Fruit fly (Drosophila melanogaster) whole organism, embryonic: ENCODE data around the gene Pa1.

Source experiments
- Ada2b ChIP-seq: fragments of 200-800 bp; sonication (Bioruptor generic); IDR thresholded peaks from 2 replicates; pipeline ENCODE4 v1.3.6; 2022; ENCODE audit warnings: missing biosample characterization, missing genetic modification characterization
- Awh ChIP-seq: fragments of 200-800 bp; sonication (Bioruptor generic); IDR thresholded peaks from 2 replicates; pipeline ENCODE4, ENCODE4 v1.3.6; 2022; ENCODE audit warnings: missing biosample characterization, missing genetic modification characterization
- BtbVII ChIP-seq: fragments of 200-800 bp; sonication (Bioruptor generic); optimal IDR thresholded peaks from 3 replicates; lab custom pipeline; 2017; ENCODE audit warnings: missing biosample characterization, mild to moderate bottlenecking, missing genetic modification characterization
- CG10147 ChIP-seq: fragments of 200-800 bp; sonication (Bioruptor generic); optimal IDR thresholded peaks from 2 replicates; lab custom pipeline; 2019; ENCODE audit warnings: missing biosample characterization, mild to moderate bottlenecking, missing genetic modification characterization, moderate library complexity
- CG10209 ChIP-seq: fragments of 200-800 bp; sonication (Bioruptor generic); optimal IDR thresholded peaks from 3 replicates; lab custom pipeline; 2017; ENCODE audit warnings: missing biosample characterization, mild to moderate bottlenecking, missing genetic modification characterization, missing genetic modification reagents
- CG11093 ChIP-seq: fragments of 200-800 bp; sonication (Bioruptor generic); IDR thresholded peaks from 3 replicates; pipeline ENCODE4 v1.3.6; 2022; ENCODE audit warnings: missing biosample characterization, missing genetic modification characterization
- CG11247 ChIP-seq: fragments of 200-800 bp; sonication (Bioruptor generic); IDR thresholded peaks from 2 replicates; pipeline ENCODE4 v1.3.6; 2022; ENCODE audit warnings: missing biosample characterization, missing genetic modification characterization
- CG11695 ChIP-seq: fragments of 200-800 bp; sonication (Bioruptor generic); IDR thresholded peaks from 3 replicates; pipeline ENCODE4 v1.3.6; 2022; ENCODE audit warnings: missing biosample characterization, missing genetic modification characterization
- CG1233 ChIP-seq: fragments of 200-800 bp; sonication (Bioruptor generic); optimal IDR thresholded peaks from 4 replicates; lab custom pipeline; 2018; ENCODE audit warnings: missing biosample characterization, mild to moderate bottlenecking, missing genetic modification characterization
- CG1603 ChIP-seq: fragments of 200-800 bp; sonication (Bioruptor generic); optimal IDR thresholded peaks from 2 replicates; lab custom pipeline; 2019; ENCODE audit warnings: missing biosample characterization, mild to moderate bottlenecking, missing genetic modification characterization, moderate library complexity
- CG16813 ChIP-seq: fragments of 200-800 bp; sonication (Bioruptor generic); IDR thresholded peaks from 3 replicates; pipeline ENCODE4 v1.3.6; 2022; ENCODE audit warnings: missing biosample characterization, missing genetic modification characterization; ENCODE audit not compliant: partially characterized antibody
- CG16863 ChIP-seq: fragments of 200-800 bp; sonication (Bioruptor generic); optimal IDR thresholded peaks from 3 replicates; lab custom pipeline; 2016; ENCODE audit warnings: missing biosample characterization, missing genetic modification characterization
- CG2129 ChIP-seq: fragments of 200-800 bp; sonication (Bioruptor generic); IDR thresholded peaks from 2 replicates; pipeline ENCODE4 v1.3.6; 2022; ENCODE audit warnings: missing biosample characterization, missing genetic modification characterization; ENCODE audit not compliant: partially characterized antibody
- CG2678 ChIP-seq: fragments of 200-800 bp; sonication (Bioruptor generic); optimal IDR thresholded peaks from 3 replicates; lab custom pipeline; 2019; ENCODE audit warnings: missing biosample characterization, mild to moderate bottlenecking, missing genetic modification characterization, moderate library complexity
- CG2712 ChIP-seq: fragments of 200-800 bp; optimal IDR thresholded peaks from 3 replicates; lab custom pipeline; 2019; ENCODE audit warnings: missing biosample characterization, mild to moderate bottlenecking, missing genetic modification characterization, moderate library complexity
- CG2889 ChIP-seq: fragments of 200-800 bp; sonication (Bioruptor generic); IDR thresholded peaks from 3 replicates; pipeline ENCODE4 v1.3.6; 2022; ENCODE audit warnings: missing biosample characterization, missing genetic modification characterization
- CG6813 ChIP-seq: fragments of 200-800 bp; sonication (Bioruptor generic); optimal IDR thresholded peaks from 2 replicates; lab custom pipeline; 2017; ENCODE audit warnings: missing biosample characterization, missing genetic modification characterization, mild to moderate bottlenecking, moderate library complexity, missing genetic modification reagents
- CG6854 ChIP-seq: fragments of 200-800 bp; sonication (Bioruptor generic); optimal IDR thresholded peaks from 3 replicates; lab custom pipeline; 2017; ENCODE audit warnings: missing biosample characterization, mild to moderate bottlenecking, missing genetic modification characterization
- CG7357 ChIP-seq: fragments of 200-800 bp; sonication (Bioruptor generic); IDR thresholded peaks from 3 replicates; pipeline ENCODE4 v1.3.6; 2022; ENCODE audit warnings: missing biosample characterization, missing genetic modification characterization
- CG7556 ChIP-seq: fragments of 200-800 bp; sonication (Bioruptor generic); optimal IDR thresholded peaks from 2 replicates; lab custom pipeline; 2017; ENCODE audit warnings: missing biosample characterization, mild to moderate bottlenecking, missing genetic modification characterization
- CG7839 ChIP-seq: fragments of 200-800 bp; sonication (Bioruptor generic); optimal IDR thresholded peaks from 3 replicates; lab custom pipeline; 2018; ENCODE audit warnings: missing biosample characterization, mild to moderate bottlenecking, missing genetic modification characterization, moderate library complexity
- CG8089 ChIP-seq: fragments of 200-800 bp; sonication (Bioruptor generic); optimal IDR thresholded peaks from 3 replicates; lab custom pipeline; 2016; ENCODE audit warnings: missing biosample characterization, missing genetic modification characterization
- CG8281 ChIP-seq: fragments of 200-800 bp; sonication (Bioruptor generic); optimal IDR thresholded peaks from 2 replicates; lab custom pipeline; 2018; ENCODE audit warnings: missing biosample characterization, mild to moderate bottlenecking, missing genetic modification characterization, moderate library complexity
- CG8359 ChIP-seq: fragments of 200-800 bp; sonication (Bioruptor generic); optimal IDR thresholded peaks from 2 replicates; lab custom pipeline; 2017; ENCODE audit warnings: missing biosample characterization, mild to moderate bottlenecking, missing genetic modification characterization, borderline replicate concordance
- CG9797 ChIP-seq: fragments of 200-800 bp; sonication (Bioruptor generic); optimal IDR thresholded peaks from 3 replicates; lab custom pipeline; 2018; ENCODE audit warnings: missing biosample characterization, mild to moderate bottlenecking, missing genetic modification characterization
- CTCF ChIP-seq: fragments of 200-800 bp; sonication (Bioruptor generic); optimal IDR thresholded peaks from 2 replicates; lab custom pipeline; 2017; ENCODE audit warnings: missing biosample characterization, mild to moderate bottlenecking, missing genetic modification characterization, moderate library complexity
- CkIIα-i1 ChIP-seq: fragments of 200-800 bp; sonication (Bioruptor generic); IDR thresholded peaks from 2 replicates; pipeline ENCODE4 v1.3.6; 2022; ENCODE audit warnings: missing biosample characterization, missing genetic modification characterization
- Fer1 ChIP-seq: fragments of 200-800 bp; sonication (Bioruptor generic); optimal IDR thresholded peaks from 2 replicates; lab custom pipeline; 2017; ENCODE audit warnings: missing biosample characterization, mild to moderate bottlenecking, missing genetic modification characterization
- Fer2 ChIP-seq: fragments of 200-800 bp; sonication (Bioruptor generic); optimal IDR thresholded peaks from 2 replicates; lab custom pipeline; 2018; ENCODE audit warnings: missing biosample characterization, mild to moderate bottlenecking, missing genetic modification characterization, moderate library complexity
- Fer3 ChIP-seq: fragments of 200-800 bp; sonication (Bioruptor generic); optimal IDR thresholded peaks from 2 replicates; lab custom pipeline; 2018; ENCODE audit warnings: missing biosample characterization, mild to moderate bottlenecking, missing genetic modification characterization, moderate library complexity
- H15 ChIP-seq: fragments of 200-800 bp; sonication (Bioruptor generic); IDR thresholded peaks from 3 replicates; pipeline ENCODE4 v1.3.6; 2022; ENCODE audit warnings: missing biosample characterization, missing genetic modification characterization
- Mes4 ChIP-seq: fragments of 200-800 bp; sonication (Bioruptor generic); optimal IDR thresholded peaks from 2 replicates; lab custom pipeline; 2016; ENCODE audit warnings: missing biosample characterization, missing genetic modification characterization
- Trl ChIP-seq, 3 experiments: fragments of >200 bp in 2 of 3; fragments of 200-800 bp in 1 of 3; sonication (Bioruptor generic) in 1 of 3; optimal IDR thresholded peaks; 2 replicates in 1 of 3; 3 replicates in 2 of 3; lab custom pipeline; 2016 to 2017; ENCODE audit warnings: missing biosample characterization in 1 of 3, missing genetic modification characterization in 1 of 3
- al ChIP-seq: fragments of 200-800 bp; sonication (Bioruptor generic); IDR thresholded peaks from 2 replicates; pipeline ENCODE4 v1.3.6; 2022; ENCODE audit warnings: missing biosample characterization, missing genetic modification characterization
- ato ChIP-seq: fragments of 200-800 bp; sonication (Bioruptor generic); IDR thresholded peaks from 2 replicates; pipeline ENCODE4 v1.3.6; 2022; ENCODE audit warnings: missing biosample characterization, missing genetic modification characterization; ENCODE audit not compliant: partially characterized antibody
- btn ChIP-seq: fragments of 200-800 bp; sonication (Bioruptor generic); optimal IDR thresholded peaks from 2 replicates; lab custom pipeline; 2016; ENCODE audit warnings: missing biosample characterization, missing genetic modification characterization
- crol ChIP-seq: fragments of 200-800 bp; sonication (Bioruptor generic); IDR thresholded peaks from 2 replicates; pipeline ENCODE4 v1.3.6; 2022; ENCODE audit warnings: missing biosample characterization, missing genetic modification characterization
- fru ChIP-seq: fragments of >200 bp; optimal IDR thresholded peaks from 2 replicates; lab custom pipeline; 2017
- ftz-f1 ChIP-seq: fragments of 200-800 bp; sonication (Bioruptor generic); optimal IDR thresholded peaks from 2 replicates; lab custom pipeline; 2016; ENCODE audit warnings: missing biosample characterization, missing genetic modification characterization
- lmd ChIP-seq: fragments of 200-800 bp; sonication (Bioruptor generic); IDR thresholded peaks from 2 replicates; pipeline ENCODE4 v1.3.6; 2022; ENCODE audit warnings: missing biosample characterization, missing genetic modification characterization
- lov ChIP-seq, 2 experiments: fragments of 200-800 bp in 1 of 2; fragments of >200 bp in 1 of 2; sonication (Bioruptor generic) in 1 of 2; IDR thresholded peaks in 1 of 2; optimal IDR thresholded peaks in 1 of 2; 2 replicates in 1 of 2; 3 replicates in 1 of 2; pipeline versions ENCODE4 v1.3.6 to Lab custom; 2017 to 2022; ENCODE audit warnings: missing biosample characterization in 1 of 2, missing genetic modification characterization in 1 of 2
- nau ChIP-seq: fragments of 200-800 bp; sonication (Bioruptor generic); optimal IDR thresholded peaks from 3 replicates; lab custom pipeline; 2017; ENCODE audit warnings: missing biosample characterization, mild to moderate bottlenecking, missing genetic modification characterization, missing genetic modification reagents
- oc ChIP-seq: fragments of 200-800 bp; sonication (Bioruptor generic); optimal IDR thresholded peaks from 2 replicates; lab custom pipeline; 2018; ENCODE audit warnings: missing biosample characterization, mild to moderate bottlenecking, missing genetic modification characterization, moderate library complexity
- pum ChIP-seq: fragments of 200-800 bp; sonication (Bioruptor generic); optimal IDR thresholded peaks from 2 replicates; lab custom pipeline; 2016; ENCODE audit warnings: missing biosample characterization, missing genetic modification characterization
- ranshi ChIP-seq: fragments of 200-800 bp; sonication (Bioruptor generic); IDR thresholded peaks from 2 replicates; pipeline ENCODE4 v1.3.6; 2022; ENCODE audit warnings: missing biosample characterization, missing genetic modification characterization
- run ChIP-seq: fragments of 200-800 bp; sonication (Bioruptor generic); optimal IDR thresholded peaks from 3 replicates; lab custom pipeline; 2018; ENCODE audit warnings: missing biosample characterization, mild to moderate bottlenecking, missing genetic modification characterization
- slp2 ChIP-seq: fragments of 200-800 bp; sonication (Bioruptor generic); optimal IDR thresholded peaks from 2 replicates; lab custom pipeline; 2016; ENCODE audit warnings: missing biosample characterization, missing genetic modification characterization
- sqz ChIP-seq: fragments of 200-800 bp; sonication (Bioruptor generic); optimal IDR thresholded peaks from 3 replicates; lab custom pipeline; 2018; ENCODE audit warnings: missing biosample characterization, mild to moderate bottlenecking, missing genetic modification characterization
- ttk ChIP-seq: fragments of 200-800 bp; sonication (Bioruptor generic); IDR thresholded peaks from 2 replicates; pipeline ENCODE4 v2.1.2; 2022; ENCODE audit warnings: missing biosample characterization, missing genetic modification characterization
- unc-4 ChIP-seq: fragments of 200-800 bp; sonication (Bioruptor generic); IDR thresholded peaks from 2 replicates; pipeline ENCODE4 v1.3.6; 2022; ENCODE audit warnings: missing biosample characterization, missing genetic modification characterization; ENCODE audit not compliant: partially characterized antibody

The Pa1 gene

DNA sequence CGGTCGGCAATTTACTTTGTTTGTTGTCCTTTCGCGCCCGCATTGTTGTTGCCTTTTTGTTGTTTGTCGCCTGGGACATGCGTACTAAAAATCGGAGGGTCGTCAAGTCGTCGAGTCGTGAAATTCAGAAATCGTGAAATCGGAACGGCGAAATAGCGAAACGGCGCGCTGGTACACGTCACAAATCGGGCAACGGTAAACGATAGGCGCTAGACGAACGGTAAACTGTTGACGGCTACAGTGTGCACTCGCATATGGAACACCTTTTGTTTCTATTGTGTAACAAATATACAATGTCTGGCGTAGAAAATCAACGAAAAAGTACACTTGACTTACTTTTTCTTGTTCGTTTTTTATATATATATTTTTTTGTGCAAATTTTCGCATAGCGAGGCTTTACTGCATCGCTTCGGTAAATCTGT lies 25.0 kb downstream of the Pa1 start (continued):
- TF ChIP-seq CG6813 (GFP tag; lab: Kevin White, UChicago) (peak; percentile 68), btn (no peak), Fer3 (tag; lab: Kevin White, UChicago) (peak; percentile 77), CG2889 (GFP tag; lab: Robert Waterston, UW) (peak; percentile 65; the same call in 2 of the 3 replicates), CG7357 (peak; percentile 42; the same call in 1 of the 3 replicates), CTCF (peak; percentile 9), CG6854 (GFP tag; lab: Kevin White, UChicago) (peak; percentile 58), CG11247 (GFP tag; lab: Robert Waterston, UW) (peak; percentile 81), H15 (GFP tag; lab: Robert Waterston, UW) (peak; percentile 57; the same call in 1 of the 3 replicates), unc-4 (GFP tag; lab: Robert Waterston, UW) (no peak), crol (no peak), CG10147 (GFP tag; lab: Kevin White, UChicago) (peak; percentile 68), CG11093 (GFP tag; lab: Robert Waterston, UW) (peak; percentile 56; the same call in 1 of the 3 replicates), Awh (GFP tag; lab: Robert Waterston, UW) (peak; percentile 49; the same call in 1 of the 2 replicates), nau (GFP tag; lab: Kevin White, UChicago) (peak; percentile 27), CG8281 (peak; percentile 42), CG16863 (GFP tag; lab: Kevin White, UChicago) (no peak), ranshi (GFP tag; lab: Robert Waterston, UW) (peak; percentile 77), slp2 (peak; percentile 31), ato (GFP tag; lab: Robert Waterston, UW) (no peak), sqz (peak; percentile 21), Mes4 (GFP tag; lab: Kevin White, UChicago) (no peak), CG1603 (tag; lab: Kevin White, UChicago) (no peak), CG1233 (peak; percentile 53), Trl (optimal IDR thresholded peaks at IDR 0.05; lab: Kevin White, UChicago) (no peak), Trl (GFP tag; optimal IDR thresholded peaks at IDR 0.05; lab: Kevin White, UChicago) (peak; percentile 55), run (no peak), lov (optimal IDR thresholded peaks at IDR 0.05; lab: Kevin White, UChicago) (no peak), lov (GFP tag; IDR thresholded peaks at IDR 0.05; lab: Robert Waterston, UW) (no peak), CG8089 (no peak), Fer1 (peak; percentile 87), fru (lab: Kevin White, UChicago) (no peak), pum (GFP tag; lab: Kevin White, UChicago) (peak; percentile 58), Fer2 (tag; lab: Kevin White, UChicago) (peak; percentile 38), CG2129 (no peak), CG11695 (GFP tag; lab: Robert Waterston, UW) (peak; percentile 72; the same call in 2 of the 3 replicates), CG16813 (no peak), CG2678 (tag; lab: Kevin White, UChicago) (peak; percentile 83), CkIIα-i1 (GFP tag; lab: Robert Waterston, UW) (no peak), CG10209 (GFP tag; lab: Kevin White, UChicago) (peak; percentile 40), CG7556 (peak; percentile 63), lmd (GFP tag; lab: Robert Waterston, UW) (peak; percentile 80), oc (peak; percentile 27), CG2712 (tag; lab: Kevin White, UChicago) (peak; percentile 43), CG9797 (GFP tag; lab: Kevin White, UChicago) (no peak), al (GFP tag; lab: Robert Waterston, UW) (peak; percentile 74), ttk (GFP tag; lab: Robert Waterston, UW) (peak; percentile 51; the same call in 1 of the 2 replicates), ftz-f1 (GFP tag; lab: Kevin White, UChicago) (no peak), CG8359 (GFP tag; lab: Kevin White, UChicago) (no peak), CG7839 (peak; percentile 83), Ada2b (peak; percentile 82), BtbVII (GFP tag; lab: Kevin White, UChicago) (peak; percentile 73)
